Fruit fly (Drosophila melanogaster): ENCODE measurements around the gene CG33928.

CG33928 gene

dm6 chr2L:17389104-17389503 is 47.3 kb downstream of the CG33928 start (continued):
- TF ChIP-seq CG13287 (GFP tag; IDR thresholded peaks at IDR 0.05; ENCODE audit: partially characterized antibody) (peak; percentile 37; the same call in 1 of the 2 replicates), CG9727 (GFP tag; optimal IDR thresholded peaks at IDR 0.05) (no peak), Bgb (GFP tag; IDR thresholded peaks at IDR 0.05; ENCODE audit: partially characterized antibody) (peak; percentile 55; the same call in 1 of the 2 replicates), cwo (GFP tag; optimal IDR thresholded peaks at IDR 0.05) (peak; percentile 8), CG13775 (GFP tag; optimal IDR thresholded peaks at IDR 0.05) (no peak), corto (GFP tag; optimal IDR thresholded peaks at IDR 0.05) (peak; percentile 29), CG14441 (GFP tag; IDR thresholded peaks at IDR 0.05) (peak; percentile 43), unc-4 (GFP tag; IDR thresholded peaks at IDR 0.05; ENCODE audit: partially characterized antibody) (peak; percentile 35; the same call in 1 of the 2 replicates), Atf6 (GFP tag; IDR thresholded peaks at IDR 0.05) (peak; percentile 32; the same call in 1 of the 2 replicates), CG6254 (GFP tag; optimal IDR thresholded peaks at IDR 0.05) (no peak), tup (GFP tag; optimal IDR thresholded peaks at IDR 0.05) (no peak), sug (tag; optimal IDR thresholded peaks at IDR 0.05) (peak; percentile 52), Nf-YB (GFP tag; optimal IDR thresholded peaks at IDR 0.05) (peak; percentile 50), Kr (GFP tag; optimal IDR thresholded peaks at IDR 0.05) (no peak), zfh1 (GFP tag; IDR thresholded peaks at IDR 0.05) (no peak), rib (GFP tag; IDR thresholded peaks at IDR 0.05) (peak; percentile 63), HLHmδ (GFP tag; optimal IDR thresholded peaks at IDR 0.05) (no peak), CG3995 (GFP tag; optimal IDR thresholded peaks at IDR 0.05) (no peak), pan (optimal IDR thresholded peaks at IDR 0.05) (no peak), pan (GFP tag; optimal IDR thresholded peaks at IDR 0.05 in 1 of 2, IDR thresholded peaks at IDR 0.05 in 1 of 2) (no peak), CG8290 (GFP tag; optimal IDR thresholded peaks at IDR 0.05) (no peak), CG8290 (tag; optimal IDR thresholded peaks at IDR 0.05) (peak in 1 of 2 experiments; percentile 45), CG18599 (GFP tag; optimal IDR thresholded peaks at IDR 0.05) (peak; percentile 44)

dm6 chr2L:17387735-17388367 is 48.5 kb downstream of the CG33928 start:
- TF ChIP-seq chm (GFP tag; IDR thresholded peaks at IDR 0.05) = no peak
- no peak for TF ChIP-seq Deaf1 (tag; optimal IDR thresholded peaks at IDR 0.05)
- TF ChIP-seq Dll (GFP tag; IDR thresholded peaks at IDR 0.05; ENCODE audit: partially characterized antibody) = no peak
- no peak for TF ChIP-seq mld (GFP tag; IDR thresholded peaks at IDR 0.05; ENCODE audit: partially characterized antibody)
- TF ChIP-seq CG16815 (GFP tag; optimal IDR thresholded peaks at IDR 0.05) = no peak
- TF ChIP-seq disco-r (GFP tag; optimal IDR thresholded peaks at IDR 0.05) = no peak
- no peak for TF ChIP-seq CG3407 (GFP tag; optimal IDR thresholded peaks at IDR 0.05)
- TF ChIP-seq CG2875 (GFP tag; optimal IDR thresholded peaks at IDR 0.05) = peak; percentile 23
- no peak for TF ChIP-seq hth (optimal IDR thresholded peaks at IDR 0.05)
- TF ChIP-seq E2f1 (GFP tag; IDR thresholded peaks at IDR 0.05) = no peak
- TF ChIP-seq CG8388 (GFP tag; optimal IDR thresholded peaks at IDR 0.05) = no peak
- no peak for TF ChIP-seq CG17912 (GFP tag; optimal IDR thresholded peaks at IDR 0.05)
- peak; percentile 5 for TF ChIP-seq grn (GFP tag; optimal IDR thresholded peaks at IDR 0.05)
- TF ChIP-seq CG13624 (GFP tag; optimal IDR thresholded peaks at IDR 0.05) = peak; percentile 14
- TF ChIP-seq Asciz (GFP tag; optimal IDR thresholded peaks at IDR 0.05) = peak; percentile 49
- TF ChIP-seq en (GFP tag; optimal IDR thresholded peaks at IDR 0.05) = no peak
- no peak for TF ChIP-seq unpg (GFP tag; optimal IDR thresholded peaks at IDR 0.05)
- peak in 1 of 2 experiments; percentile 53 for TF ChIP-seq Pdp1 (GFP tag; optimal IDR thresholded peaks at IDR 0.05)
- no peak for TF ChIP-seq CG10462 (GFP tag; optimal IDR thresholded peaks at IDR 0.05)
- no peak for TF ChIP-seq dysf (GFP tag; IDR thresholded peaks at IDR 0.05)
- no peak for TF ChIP-seq Dad (GFP tag; optimal IDR thresholded peaks at IDR 0.05)
- TF ChIP-seq tap (tag; optimal IDR thresholded peaks at IDR 0.05) = no peak
- TF ChIP-seq CG1602 (GFP tag; optimal IDR thresholded peaks at IDR 0.05) = no peak
- TF ChIP-seq Taf1 (GFP tag; IDR thresholded peaks at IDR 0.05) = no peak
- TF ChIP-seq CG17802 (tag; optimal IDR thresholded peaks at IDR 0.05) = no peak
- peak; percentile 20 for TF ChIP-seq CG17359 (tag; optimal IDR thresholded peaks at IDR 0.05)
- TF ChIP-seq eve (GFP tag; optimal IDR thresholded peaks at IDR 0.05) = no peak
- peak; percentile 51 for TF ChIP-seq CG18599 (GFP tag; optimal IDR thresholded peaks at IDR 0.05)
